Worm (Caenorhabditis elegans): ENCODE measurements around the gene W01H2.2.

W01H2.2 gene

ce11 chrX:4196431-4196830 is 21.8 kb downstream of the W01H2.2 start, which contains the start of gene F20B6.4 (continued):
- TF ChIP-seq B0261.1 (tag; optimal IDR thresholded peaks at IDR 0.05) (no peak), hmg-20 (GFP tag; IDR thresholded peaks at IDR 0.05) (no peak)

DNA sequence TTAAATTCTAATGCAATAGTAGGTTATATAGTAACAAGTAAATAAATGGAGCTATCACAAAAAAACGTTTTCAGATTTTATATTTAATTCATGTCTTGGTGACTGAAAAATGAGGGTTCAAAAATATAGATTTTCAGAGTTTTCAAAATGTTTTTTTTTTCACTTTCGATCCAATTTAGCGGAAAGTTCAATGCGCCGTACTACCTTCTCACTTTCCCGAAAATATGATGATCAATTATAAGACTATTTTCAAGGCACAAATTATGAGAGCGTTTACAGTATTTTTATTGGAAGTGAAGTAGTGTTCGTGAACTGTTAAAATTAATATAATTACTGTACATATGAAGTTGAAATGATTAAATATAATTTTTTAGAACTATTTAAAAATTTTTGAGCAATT is 25.2 kb downstream of the W01H2.2 start:
- TF ChIP-seq B0035.1 (tag; optimal IDR thresholded peaks at IDR 0.05): peak; percentile 48
- TF ChIP-seq ztf-26 (tag; optimal IDR thresholded peaks at IDR 0.05): peak; percentile 11
- peak; percentile 15 for TF ChIP-seq chd-7 (tag; optimal IDR thresholded peaks at IDR 0.05)
- peak; percentile 38; the same call in 1 of the 2 replicates for TF ChIP-seq ekl-4 (GFP tag; IDR thresholded peaks at IDR 0.05)
- TF ChIP-seq B0336.3 (GFP tag; IDR thresholded peaks at IDR 0.05): peak; percentile 45; the same call in 1 of the 2 replicates
- TF ChIP-seq Y56A3A.18 (GFP tag; IDR thresholded peaks at IDR 0.05): peak; percentile 75; the same call in 1 of the 2 replicates
- TF ChIP-seq repo-1 (tag; optimal IDR thresholded peaks at IDR 0.05): peak; percentile 90
- TF ChIP-seq ZK185.1 (tag; optimal IDR thresholded peaks at IDR 0.05; ENCODE audit: poor library complexity, severe bottlenecking): peak; percentile 29
- TF ChIP-seq tbp1 (GFP tag; optimal IDR thresholded peaks at IDR 0.05): peak; percentile 18
- peak; percentile 36 for TF ChIP-seq madf-10 (tag; optimal IDR thresholded peaks at IDR 0.05)
- TF ChIP-seq lin-40 (tag; optimal IDR thresholded peaks at IDR 0.05): peak; percentile 68
- TF ChIP-seq atf-7 (tag; optimal IDR thresholded peaks at IDR 0.05): peak; percentile 36
- no peak for TF ChIP-seq snpc-1.1 (tag; optimal IDR thresholded peaks at IDR 0.05; ENCODE audit: insufficient read depth)
- TF ChIP-seq F55B11.4 (tag; optimal IDR thresholded peaks at IDR 0.05; ENCODE audit: borderline replicate concordance, insufficient read depth): no peak
- no peak for TF ChIP-seq snpc-4 (GFP tag; optimal IDR thresholded peaks at IDR 0.05)
- TF ChIP-seq snpc-4 (tag; optimal IDR thresholded peaks at IDR 0.05): peak in 1 of 4 experiments; percentile 17
- peak; percentile 42 for TF ChIP-seq tlf-1 (GFP tag; optimal IDR thresholded peaks at IDR 0.05)
- TF ChIP-seq nhr-90 (tag; optimal IDR thresholded peaks at IDR 0.05): peak; percentile 40
- no peak for TF ChIP-seq sdz-38 (tag; optimal IDR thresholded peaks at IDR 0.05)
- TF ChIP-seq nfyb-1 (GFP tag; IDR thresholded peaks at IDR 0.05): peak; percentile 44; the same call in 1 of the 2 replicates
- TF ChIP-seq fkh-3 (tag; optimal IDR thresholded peaks at IDR 0.05): peak; percentile 60
- TF ChIP-seq bed-2 (GFP tag; IDR thresholded peaks at IDR 0.05): no peak
- TF ChIP-seq let-607 (tag; optimal IDR thresholded peaks at IDR 0.05): peak in 1 of 2 experiments; percentile 61
- TF ChIP-seq Y53F4B.3 (GFP tag; IDR thresholded peaks at IDR 0.05): no peak
- TF ChIP-seq ztf-3 (GFP tag; optimal IDR thresholded peaks at IDR 0.05): peak; percentile 22
- TF ChIP-seq Y67H2A.10 (GFP tag; conservative IDR thresholded peaks at IDR 0.05): no peak
- peak; percentile 42 for TF ChIP-seq zim-3 (tag; optimal IDR thresholded peaks at IDR 0.05)
- no peak for TF ChIP-seq ceh-58 (GFP tag; IDR thresholded peaks at IDR 0.05)
- TF ChIP-seq nfya-1 (tag; optimal IDR thresholded peaks at IDR 0.05; ENCODE audit: borderline replicate concordance, insufficient read depth): no peak
- peak; percentile 23 for TF ChIP-seq gei-17 (GFP tag; optimal IDR thresholded peaks at IDR 0.05)

ce11 chrX:4192235-4192634 is 26.0 kb downstream of the W01H2.2 start:
- no peak for TF ChIP-seq T26A5.8 (tag; optimal IDR thresholded peaks at IDR 0.05)
- TF ChIP-seq mxl-1 (tag; optimal IDR thresholded peaks at IDR 0.05): no peak
- TF ChIP-seq ceh-58 (GFP tag; IDR thresholded peaks at IDR 0.05): no peak
- TF ChIP-seq nfya-2 (GFP tag; IDR thresholded peaks at IDR 0.05): no peak
- no peak for TF ChIP-seq F10E7.11 (tag; optimal IDR thresholded peaks at IDR 0.05)
- no peak for TF ChIP-seq B0019.2 (GFP tag; conservative IDR thresholded peaks at IDR 0.05)
- no peak for TF ChIP-seq F39B2.1 (GFP tag; IDR thresholded peaks at IDR 0.05)
- no peak for TF ChIP-seq F55B11.4 (tag; optimal IDR thresholded peaks at IDR 0.05; ENCODE audit: borderline replicate concordance, insufficient read depth)
- TF ChIP-seq Y79H2A.3 (GFP tag; conservative IDR thresholded peaks at IDR 0.05): no peak
- TF ChIP-seq snpc-1.3 (tag; optimal IDR thresholded peaks at IDR 0.05; ENCODE audit: insufficient read depth): no peak
- TF ChIP-seq xnd-1 (tag; optimal IDR thresholded peaks at IDR 0.05): no peak
- TF ChIP-seq ceh-40 (GFP tag; IDR thresholded peaks at IDR 0.05): no peak
- no peak for TF ChIP-seq nhr-80 (tag; optimal IDR thresholded peaks at IDR 0.05)
- TF ChIP-seq hsf-1 (GFP tag; IDR thresholded peaks at IDR 0.05): no peak
